Worm (Caenorhabditis elegans): ENCODE measurements around the gene F55H2.7.

DNA sequence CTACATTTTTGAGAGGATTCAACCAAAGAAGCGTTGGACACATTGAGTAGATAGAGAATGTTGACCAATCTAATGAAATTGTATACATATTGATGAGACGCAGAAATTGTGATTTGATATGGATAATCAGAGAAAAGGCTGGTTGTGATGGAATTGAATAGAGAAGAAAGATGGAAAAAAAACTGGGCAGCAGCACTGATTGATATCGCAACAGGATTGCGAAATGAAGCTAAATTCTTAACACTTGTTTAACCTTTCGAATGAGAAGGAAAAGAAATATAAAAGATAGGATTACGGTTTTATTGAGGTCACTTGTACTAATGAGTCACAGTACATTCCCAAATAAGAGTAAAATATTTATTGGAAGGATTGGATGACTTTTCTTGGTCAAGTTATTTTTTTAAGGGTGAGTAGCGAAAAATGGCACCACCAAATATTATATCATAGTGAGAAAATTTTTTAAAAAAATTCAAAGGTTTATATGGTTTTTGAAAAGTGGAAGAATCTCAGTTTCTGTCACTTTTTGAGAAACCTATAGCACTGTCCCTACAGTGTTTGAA is 13.8 kb downstream of the F55H2.7 start:
- peak; percentile 85 for TF ChIP-seq aha-1 (tag)
- no peak for TF ChIP-seq skn-1 (tag; optimal IDR thresholded peaks at IDR 0.05)
- no peak for TF ChIP-seq arid-1 (GFP tag; conservative IDR thresholded peaks at IDR 0.05)
- TF ChIP-seq lin-15B (tag; optimal IDR thresholded peaks at IDR 0.05), result no peak
- no peak for TF ChIP-seq mxl-2 (GFP tag; conservative IDR thresholded peaks at IDR 0.05)
- no peak for TF ChIP-seq dmd-9 (GFP tag; IDR thresholded peaks at IDR 0.05)
- no peak for TF ChIP-seq nhr-6 (tag; optimal IDR thresholded peaks at IDR 0.05)
- no peak for TF ChIP-seq unc-130 (GFP tag; optimal IDR thresholded peaks at IDR 0.05)

Measured in whole organism, L4 larva.